Worm (Caenorhabditis elegans) whole organism, L2 larva: Measurements from ENCODE around the gene ZK1236.9.
A peak's percentile ranks its signal among the peaks of the same experiment; 100 is the strongest.

Experiments used
- C34F6.9 ChIP-seq: fragments of 150-350 bp; optimal IDR thresholded peaks from 2 replicates; lab custom pipeline; 2014; ENCODE audit warnings: missing biosample characterization, missing genetic modification characterization
- F13H6.1 ChIP-seq: sonication (generic microtip); optimal IDR thresholded peaks from 2 replicates; lab custom pipeline; 2016; ENCODE audit warnings: missing genetic modification characterization, missing compliant biosample characterization
- R02D3.7 ChIP-seq: fragments of 150-350 bp; optimal IDR thresholded peaks from 2 replicates; lab custom pipeline; 2014; ENCODE audit warnings: missing biosample characterization, missing genetic modification characterization
- Y55F3AM.14 ChIP-seq: fragments of 200-800 bp; sonication (Bioruptor generic); optimal IDR thresholded peaks from 2 replicates; lab custom pipeline; 2018; ENCODE audit warnings: mild to moderate bottlenecking, missing genetic modification characterization, missing compliant biosample characterization
- ZK546.5 ChIP-seq: sonication (generic microtip); optimal IDR thresholded peaks from 2 replicates; lab custom pipeline; 2017; ENCODE audit warnings: missing biosample characterization, missing genetic modification characterization
- alr-1 ChIP-seq: fragments of 150-350 bp; optimal IDR thresholded peaks from 2 replicates; lab custom pipeline; 2014; ENCODE audit warnings: missing biosample characterization, missing genetic modification characterization
- aly-2 ChIP-seq: fragments of 150-350 bp; optimal IDR thresholded peaks from 2 replicates; lab custom pipeline; 2014; ENCODE audit warnings: missing biosample characterization, missing genetic modification characterization
- ama-1 ChIP-seq: fragments of 150-350 bp; optimal IDR thresholded peaks from 2 replicates; lab custom pipeline; 2018; ENCODE audit warnings: inconsistent platforms
- blmp-1 ChIP-seq: sonication (generic microtip); optimal IDR thresholded peaks from 2 replicates; lab custom pipeline; 2017; ENCODE audit warnings: missing genetic modification characterization, mild to moderate bottlenecking, missing compliant biosample characterization, antibody characterized with exemption, moderate library complexity; ENCODE audit not compliant: insufficient read depth
- ceh-16 ChIP-seq: fragments of 150-350 bp; optimal IDR thresholded peaks from 2 replicates; lab custom pipeline; 2014; ENCODE audit warnings: missing biosample characterization, missing genetic modification characterization
- ceh-82 ChIP-seq: fragments of 150-350 bp; optimal IDR thresholded peaks from 2 replicates; lab custom pipeline; 2014; ENCODE audit warnings: missing biosample characterization, missing genetic modification characterization
- crh-2 ChIP-seq: sonication (generic microtip); optimal IDR thresholded peaks from 2 replicates; lab custom pipeline; 2017; ENCODE audit warnings: missing biosample characterization, missing genetic modification characterization
- egl-27 ChIP-seq: sonication (generic microtip); optimal IDR thresholded peaks from 3 replicates; lab custom pipeline; 2017; ENCODE audit warnings: missing biosample characterization, missing genetic modification reagents, missing genetic modification characterization
- elt-1 ChIP-seq: fragments of 150-350 bp; optimal IDR thresholded peaks from 2 replicates; lab custom pipeline; 2014; ENCODE audit warnings: missing biosample characterization, missing genetic modification characterization
- elt-3 ChIP-seq: sonication (generic microtip); optimal IDR thresholded peaks from 2 replicates; lab custom pipeline; 2017; ENCODE audit warnings: missing biosample characterization, missing genetic modification characterization
- fos-1 ChIP-seq: fragments of 150-350 bp; optimal IDR thresholded peaks from 2 replicates; lab custom pipeline; 2014; ENCODE audit warnings: missing biosample characterization, missing genetic modification characterization
- gmeb-1 ChIP-seq: fragments of 150-350 bp; optimal IDR thresholded peaks from 2 replicates; lab custom pipeline; 2014; ENCODE audit warnings: missing biosample characterization, missing genetic modification characterization
- lin-13 ChIP-seq: fragments of 150-350 bp; optimal IDR thresholded peaks from 2 replicates; lab custom pipeline; 2014; ENCODE audit warnings: missing biosample characterization, missing genetic modification reagents, missing genetic modification characterization
- lin-39 ChIP-seq: fragments of 150-350 bp; optimal IDR thresholded peaks from 2 replicates; lab custom pipeline; 2014; ENCODE audit warnings: missing biosample characterization, missing genetic modification reagents, missing genetic modification characterization
- lsy-2 ChIP-seq, 2 experiments: fragments of 150-350 bp in 1 of 2; sonication (generic microtip) in 1 of 2; optimal IDR thresholded peaks; 2 replicates each; lab custom pipeline; 2014 to 2017; ENCODE audit warnings: missing biosample characterization in 2 of 2, missing genetic modification characterization in 2 of 2
- mab-5 ChIP-seq: fragments of 150-350 bp; optimal IDR thresholded peaks from 2 replicates; lab custom pipeline; 2014; ENCODE audit warnings: missing biosample characterization, missing genetic modification characterization
- mbf-1 ChIP-seq: sonication (generic microtip); optimal IDR thresholded peaks from 2 replicates; lab custom pipeline; 2017; ENCODE audit warnings: missing biosample characterization, missing genetic modification characterization
- mdl-1 ChIP-seq, 2 experiments: fragments of 150-350 bp in 1 of 2; sonication (generic microtip) in 1 of 2; optimal IDR thresholded peaks; 2 replicates each; lab custom pipeline; 2017; ENCODE audit warnings: missing biosample characterization in 2 of 2, missing genetic modification characterization in 2 of 2
- nhr-10 ChIP-seq: sonication (generic microtip); optimal IDR thresholded peaks from 2 replicates; lab custom pipeline; 2017; ENCODE audit warnings: missing biosample characterization, missing genetic modification characterization
- nhr-11 ChIP-seq: fragments of 150-350 bp; optimal IDR thresholded peaks from 2 replicates; lab custom pipeline; 2014; ENCODE audit warnings: missing biosample characterization, missing genetic modification characterization
- nhr-12 ChIP-seq: fragments of 150-350 bp; optimal IDR thresholded peaks from 2 replicates; lab custom pipeline; 2014; ENCODE audit warnings: missing biosample characterization, missing genetic modification characterization
- nhr-129 ChIP-seq: fragments of 150-350 bp; optimal IDR thresholded peaks from 2 replicates; lab custom pipeline; 2014; ENCODE audit warnings: missing biosample characterization, missing genetic modification characterization
- nhr-21 ChIP-seq: fragments of 150-350 bp; optimal IDR thresholded peaks from 2 replicates; lab custom pipeline; 2014; ENCODE audit warnings: missing biosample characterization, missing genetic modification characterization
- nhr-23 ChIP-seq: fragments of 150-350 bp; optimal IDR thresholded peaks from 2 replicates; lab custom pipeline; 2014; ENCODE audit warnings: missing biosample characterization, missing genetic modification reagents, missing genetic modification characterization
- nhr-237 ChIP-seq: fragments of 150-350 bp; optimal IDR thresholded peaks from 2 replicates; lab custom pipeline; 2014; ENCODE audit warnings: missing biosample characterization, missing genetic modification characterization
- nhr-25 ChIP-seq: fragments of 150-350 bp; sonication (generic microtip); optimal IDR thresholded peaks from 3 replicates; lab custom pipeline; 2014; ENCODE audit warnings: missing biosample characterization, missing genetic modification characterization
- nhr-6 ChIP-seq: fragments of 150-350 bp; optimal IDR thresholded peaks from 2 replicates; lab custom pipeline; 2014; ENCODE audit warnings: missing biosample characterization, missing genetic modification characterization
- nhr-77 ChIP-seq: fragments of 150-350 bp; optimal IDR thresholded peaks from 2 replicates; lab custom pipeline; 2014; ENCODE audit warnings: missing biosample characterization, missing genetic modification characterization
- sem-4 ChIP-seq: fragments of 150-350 bp; optimal IDR thresholded peaks from 2 replicates; lab custom pipeline; 2014; ENCODE audit warnings: missing biosample characterization, missing genetic modification reagents, missing genetic modification characterization
- skn-1 ChIP-seq: sonication (generic microtip); optimal IDR thresholded peaks from 2 replicates; lab custom pipeline; 2017; ENCODE audit warnings: missing biosample characterization, missing genetic modification characterization
- sma-3 ChIP-seq: sonication (generic microtip); optimal IDR thresholded peaks from 2 replicates; lab custom pipeline; 2016; ENCODE audit warnings: missing genetic modification reagents, missing genetic modification characterization, missing compliant biosample characterization
- sma-9 ChIP-seq, 2 experiments: fragments of 150-350 bp in 1 of 2; sonication (generic microtip) in 1 of 2; optimal IDR thresholded peaks; 2 replicates each; lab custom pipeline; 2014 to 2016; ENCODE audit warnings: missing genetic modification characterization in 2 of 2, mild to moderate bottlenecking in 1 of 2, missing biosample characterization in 1 of 2, missing compliant biosample characterization in 1 of 2, missing genetic modification reagents in 1 of 2, moderate library complexity in 1 of 2
- snpc-4 ChIP-seq: fragments of 150-350 bp; optimal IDR thresholded peaks from 2 replicates; lab custom pipeline; 2014; ENCODE audit warnings: missing biosample characterization, missing genetic modification characterization
- unc-39 ChIP-seq: fragments of 150-350 bp; optimal IDR thresholded peaks from 2 replicates; lab custom pipeline; 2014; ENCODE audit warnings: missing biosample characterization, missing genetic modification characterization
- unc-55 ChIP-seq: fragments of 150-350 bp; sonication (generic microtip); optimal IDR thresholded peaks from 3 replicates; lab custom pipeline; 2014; ENCODE audit warnings: missing biosample characterization, missing genetic modification reagents, missing genetic modification characterization
- unc-62 ChIP-seq: fragments of 150-350 bp; optimal IDR thresholded peaks from 2 replicates; lab custom pipeline; 2014; ENCODE audit warnings: missing biosample characterization, missing genetic modification reagents, missing genetic modification characterization
- ztf-11 ChIP-seq: sonication (generic microtip); optimal IDR thresholded peaks from 2 replicates; lab custom pipeline; 2017; ENCODE audit warnings: missing biosample characterization, missing genetic modification characterization
- ztf-4 ChIP-seq: fragments of 150-350 bp; optimal IDR thresholded peaks from 2 replicates; lab custom pipeline; 2014; ENCODE audit warnings: missing biosample characterization, missing genetic modification characterization

The ZK1236.9 gene

DNA sequence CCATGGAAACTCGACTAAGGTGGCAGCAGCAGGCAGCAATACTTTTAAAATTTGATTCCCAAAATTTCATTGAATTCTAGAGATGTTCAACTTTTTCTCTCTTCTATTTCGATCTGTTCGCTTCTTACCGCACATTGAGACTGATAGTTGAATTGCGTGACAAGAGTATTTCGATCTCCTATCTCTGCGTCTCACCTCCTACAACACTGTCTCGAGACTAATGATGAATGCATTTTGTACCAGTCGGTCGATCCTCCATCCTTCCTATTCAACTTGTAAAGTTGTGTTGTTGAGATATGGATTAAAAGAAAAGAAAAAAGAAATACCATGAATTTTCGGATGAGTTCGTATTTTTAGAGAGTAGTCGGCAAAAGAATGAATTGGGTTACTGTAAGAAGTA is 16.2 kb upstream of the ZK1236.9 start:
- no peak for TF ChIP-seq Y55F3AM.14 (GFP tag; lab: Kevin White, UChicago)
- peak; percentile 8 for TF ChIP-seq unc-55 (GFP tag; lab: Kevin White, UChicago)

- peak; percentile 73 for TF ChIP-seq ama-1
- no peak for TF ChIP-seq elt-3 (tag; lab: Kevin White, UChicago)
- TF ChIP-seq mbf-1 (tag; lab: Kevin White, UChicago), result no peak
- peak; percentile 24 for TF ChIP-seq nhr-129 (tag; lab: Kevin White, UChicago)
- TF ChIP-seq skn-1 (tag; lab: Kevin White, UChicago), result no peak
Measured at ce11 chrIII:8450494-8450893, 15.5 kb upstream of the ZK1236.9 start.

ce11 chrIII:8449160-8449807 is 14.3 kb upstream of the ZK1236.9 start, which contains the start of gene mrpl-32:
mrpl-32 (plus strand) TSS chrIII:8449757.
- TF ChIP-seq nhr-237 (tag; lab: Kevin White, UChicago), result no peak
- TF ChIP-seq sem-4 (tag; lab: Kevin White, UChicago), result peak; percentile 39
- TF ChIP-seq ztf-4, result peak; percentile 74
- TF ChIP-seq C34F6.9, result peak; percentile 39
- TF ChIP-seq nhr-12 (tag; lab: Kevin White, UChicago), result peak; percentile 25
- peak; percentile 45 for TF ChIP-seq crh-2 (tag; lab: Kevin White, UChicago)
- peak; percentile 53 for TF ChIP-seq skn-1 (tag; lab: Kevin White, UChicago)
- TF ChIP-seq lin-13 (GFP tag; lab: Kevin White, UChicago), result peak; percentile 33
- TF ChIP-seq mab-5 (tag; lab: Kevin White, UChicago), result no peak
- no peak for TF ChIP-seq egl-27 (tag; lab: Kevin White, UChicago)
- TF ChIP-seq ama-1, result peak; percentile 38
- peak in 1 of 2 experiments; percentile 67 for TF ChIP-seq lsy-2 (tag; optimal IDR thresholded peaks at IDR 0.05; lab: Kevin White, UChicago)

DNA sequence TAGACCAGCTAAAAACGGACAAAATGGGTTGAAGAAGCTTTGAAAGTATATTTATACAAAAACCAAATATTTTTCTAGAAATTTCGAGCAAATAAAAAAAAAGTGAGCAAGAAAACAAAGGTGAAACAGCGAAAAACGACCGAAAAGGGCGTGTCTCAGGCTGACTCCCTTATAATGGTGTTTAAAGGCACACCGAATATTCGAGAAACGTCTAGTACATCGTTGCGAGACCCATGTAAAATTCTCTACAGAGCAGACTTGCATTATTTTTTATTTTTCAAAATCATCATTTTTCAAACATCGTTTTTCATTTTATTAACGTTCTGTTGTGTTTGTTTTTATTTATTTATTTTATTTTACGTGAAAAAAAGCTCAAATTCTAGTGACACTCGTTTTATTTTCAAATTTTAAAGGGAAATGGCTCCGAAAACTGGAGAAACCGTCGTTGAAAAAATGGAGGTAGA is 12.0 kb upstream of the ZK1236.9 start, which contains the start of gene rpn-3:
TSS of gene rpn-3 (plus strand) at position 414 of the 464 bp plus-strand sequence.
- TF ChIP-seq sma-3, result peak; percentile 97
- TF ChIP-seq unc-62 (GFP tag; lab: Kevin White, UChicago), result peak; percentile 66
- TF ChIP-seq lin-39 (tag; lab: Kevin White, UChicago), result no peak
- TF ChIP-seq ceh-16 (tag; lab: Kevin White, UChicago), result peak; percentile 19
- TF ChIP-seq ztf-11, result no peak
- TF ChIP-seq nhr-11 (tag; lab: Kevin White, UChicago), result no peak
- TF ChIP-seq sma-9 (GFP tag; optimal IDR thresholded peaks at IDR 0.05; lab: Kevin White, UChicago), result peak; percentile 96
- TF ChIP-seq sma-9 (tag; optimal IDR thresholded peaks at IDR 0.05; lab: Kevin White, UChicago), result no peak
- TF ChIP-seq Y55F3AM.14 (GFP tag; lab: Kevin White, UChicago), result peak; percentile 58
- peak; percentile 95 for TF ChIP-seq gmeb-1 (tag; lab: Kevin White, UChicago)
- peak; percentile 98 for TF ChIP-seq fos-1 (tag; lab: Kevin White, UChicago)
- TF ChIP-seq nhr-237 (tag; lab: Kevin White, UChicago), result peak; percentile 72
- peak; percentile 97 for TF ChIP-seq lin-13 (GFP tag; lab: Kevin White, UChicago)
- peak; percentile 97 for TF ChIP-seq nhr-6 (tag; lab: Kevin White, UChicago)
- TF ChIP-seq R02D3.7 (tag; lab: Kevin White, UChicago), result peak; percentile 64
- peak; percentile 98 for TF ChIP-seq ztf-4
- peak; percentile 90 for TF ChIP-seq snpc-4
- peak; percentile 97 for TF ChIP-seq sem-4 (tag; lab: Kevin White, UChicago)
- TF ChIP-seq unc-55 (GFP tag; lab: Kevin White, UChicago), result peak; percentile 99
- TF ChIP-seq mdl-1 (tag; optimal IDR thresholded peaks at IDR 0.05; lab: Kevin White, UChicago), result peak in 1 of 2 experiments; percentile 31
- peak; percentile 96 for TF ChIP-seq ama-1
- no peak for TF ChIP-seq elt-1
- TF ChIP-seq ceh-82, result peak; percentile 83
- peak; percentile 97 for TF ChIP-seq nhr-25 (tag; lab: Kevin White, UChicago)
- TF ChIP-seq nhr-129 (tag; lab: Kevin White, UChicago), result peak; percentile 94
- TF ChIP-seq blmp-1 (tag; lab: Kevin White, UChicago), result peak; percentile 89
- peak; percentile 85 for TF ChIP-seq nhr-10 (tag; lab: Kevin White, UChicago)
- peak; percentile 99 for TF ChIP-seq skn-1 (tag; lab: Kevin White, UChicago)
- TF ChIP-seq nhr-21, result peak; percentile 95
- peak; percentile 99 for TF ChIP-seq C34F6.9
- TF ChIP-seq mab-5 (tag; lab: Kevin White, UChicago), result peak; percentile 95
- peak; percentile 92 for TF ChIP-seq F13H6.1
- peak; percentile 93 to 97 for TF ChIP-seq lsy-2 (tag; optimal IDR thresholded peaks at IDR 0.05; lab: Kevin White, UChicago)
- no peak for TF ChIP-seq nhr-23 (tag; lab: Kevin White, UChicago)
- TF ChIP-seq unc-39 (tag; lab: Kevin White, UChicago), result no peak
- TF ChIP-seq nhr-77 (tag; lab: Kevin White, UChicago), result peak; percentile 83
- peak; percentile 90 for TF ChIP-seq egl-27 (tag; lab: Kevin White, UChicago)
- TF ChIP-seq alr-1, result no peak
- TF ChIP-seq ZK546.5 (tag; lab: Kevin White, UChicago), result peak; percentile 69
- TF ChIP-seq mbf-1 (tag; lab: Kevin White, UChicago), result no peak
- TF ChIP-seq nhr-12 (tag; lab: Kevin White, UChicago), result peak; percentile 6
- TF ChIP-seq aly-2, result no peak
